Fruit fly (Drosophila melanogaster): Measurements from ENCODE around the gene CkIalpha.
A peak's percentile ranks its signal among the peaks of the same experiment; 100 is the strongest.

The CkIalpha gene

dm6 chrX:12675284-12675683 lies 21.9 kb downstream of the CkIalpha start (continued):
- TF ChIP-seq sc (optimal IDR thresholded peaks at IDR 0.05) (no peak), sc (GFP tag; optimal IDR thresholded peaks at IDR 0.05) (no peak), Blimp-1 (GFP tag; optimal IDR thresholded peaks at IDR 0.05) (peak; percentile 48), D19A (tag; optimal IDR thresholded peaks at IDR 0.05) (no peak), exex (tag; optimal IDR thresholded peaks at IDR 0.05) (no peak), bsh (GFP tag; optimal IDR thresholded peaks at IDR 0.05) (peak in 1 of 2 experiments; percentile 31), CG2889 (GFP tag; IDR thresholded peaks at IDR 0.05) (no peak), Ets97D (GFP tag; optimal IDR thresholded peaks at IDR 0.05) (no peak), gsb (GFP tag; IDR thresholded peaks at IDR 0.05) (no peak), Aef1 (GFP tag; IDR thresholded peaks at IDR 0.05) (no peak), CG7963 (GFP tag; IDR thresholded peaks at IDR 0.05; ENCODE audit: partially characterized antibody) (no peak), CG6791 (GFP tag; IDR thresholded peaks at IDR 0.05; ENCODE audit: partially characterized antibody) (no peak), caup (GFP tag; optimal IDR thresholded peaks at IDR 0.05; ENCODE audit: severe bottlenecking) (no peak), vnd (GFP tag; IDR thresholded peaks at IDR 0.05; ENCODE audit: partially characterized antibody) (no peak), Drgx (GFP tag; IDR thresholded peaks at IDR 0.05) (peak; percentile 47; the same call in 1 of the 2 replicates), CG9727 (GFP tag; optimal IDR thresholded peaks at IDR 0.05) (no peak), prd (optimal IDR thresholded peaks at IDR 0.05) (no peak), prd (GFP tag; IDR thresholded peaks at IDR 0.05) (0 out of 3 replicates have a peak, but pooled peaks have one; percentile 12), CG11456 (GFP tag; IDR thresholded peaks at IDR 0.05) (no peak), sqz (GFP tag; optimal IDR thresholded peaks at IDR 0.05) (peak; percentile 38)

dm6 chrX:12675798-12676553 lies 22.6 kb downstream of the CkIalpha start:
- TF ChIP-seq CG2202 (tag; optimal IDR thresholded peaks at IDR 0.05) (no peak), tin (GFP tag; optimal IDR thresholded peaks at IDR 0.05) (no peak), Xbp1 (GFP tag; optimal IDR thresholded peaks at IDR 0.05) (peak; percentile 5), mirr (GFP tag; optimal IDR thresholded peaks at IDR 0.05) (no peak), Ada2b (GFP tag; IDR thresholded peaks at IDR 0.05) (no peak), CG18599 (GFP tag; optimal IDR thresholded peaks at IDR 0.05) (peak; percentile 37), Optix (GFP tag; IDR thresholded peaks at IDR 0.05) (no peak), CG4854 (GFP tag; optimal IDR thresholded peaks at IDR 0.05) (no peak), pnt (GFP tag; optimal IDR thresholded peaks at IDR 0.05) (no peak), ro (GFP tag; IDR thresholded peaks at IDR 0.05) (no peak), CG10565 (GFP tag; optimal IDR thresholded peaks at IDR 0.05) (no peak), CG18262 (tag; optimal IDR thresholded peaks at IDR 0.05) (peak; percentile 9), gce (GFP tag; IDR thresholded peaks at IDR 0.05) (no peak), dmrt11E (tag; optimal IDR thresholded peaks at IDR 0.05) (peak; percentile 2), CG34376 (GFP tag; optimal IDR thresholded peaks at IDR 0.05) (peak; percentile 35), CG18619 (GFP tag; optimal IDR thresholded peaks at IDR 0.05) (no peak), aop (GFP tag; IDR thresholded peaks at IDR 0.05) (no peak), Neu2 (GFP tag; optimal IDR thresholded peaks at IDR 0.05; ENCODE audit: borderline replicate concordance) (no peak), pita (GFP tag; optimal IDR thresholded peaks at IDR 0.05) (no peak), Eip74EF (GFP tag; optimal IDR thresholded peaks at IDR 0.05) (no peak), kah (GFP tag; optimal IDR thresholded peaks at IDR 0.05) (no peak), CG10654 (GFP tag; optimal IDR thresholded peaks at IDR 0.05) (no peak), CG6683 (GFP tag; optimal IDR thresholded peaks at IDR 0.05) (no peak), B-H1 (GFP tag; IDR thresholded peaks at IDR 0.05) (no peak), mld (GFP tag; IDR thresholded peaks at IDR 0.05; ENCODE audit: partially characterized antibody) (no peak), seq (GFP tag; IDR thresholded peaks at IDR 0.05) (no peak), CG14050 (GFP tag; IDR thresholded peaks at IDR 0.05) (no peak), CG43689 (GFP tag; IDR thresholded peaks at IDR 0.05) (no peak), CG17186 (GFP tag; optimal IDR thresholded peaks at IDR 0.05) (no peak), Nf-YC (tag; optimal IDR thresholded peaks at IDR 0.05) (no peak)

Data from whole organism, embryonic.